Fruit fly (Drosophila melanogaster) whole organism, embryonic: ENCODE results near the gene RapGAP1.

Experiments
- ATbp ChIP-seq: fragments of 200-800 bp; sonication (Bioruptor generic); optimal IDR thresholded peaks from 2 replicates; lab custom pipeline; 2017; ENCODE audit warnings: missing biosample characterization, mild to moderate bottlenecking, missing genetic modification characterization, missing genetic modification reagents
- Asciz ChIP-seq: fragments of 200-800 bp; sonication (Bioruptor generic); optimal IDR thresholded peaks from 2 replicates; lab custom pipeline; 2017; ENCODE audit warnings: missing biosample characterization, mild to moderate bottlenecking, missing genetic modification characterization, missing genetic modification reagents
- Awh ChIP-seq: fragments of 200-800 bp; sonication (Bioruptor generic); IDR thresholded peaks from 2 replicates; pipeline ENCODE4, ENCODE4 v1.3.6; 2022; ENCODE audit warnings: missing biosample characterization, missing genetic modification characterization
- Bdp1 ChIP-seq: fragments of 200-800 bp; sonication (Bioruptor generic); optimal IDR thresholded peaks from 3 replicates; lab custom pipeline; 2016; ENCODE audit warnings: missing biosample characterization, missing genetic modification characterization
- CG10274 ChIP-seq: fragments of 200-800 bp; sonication (Bioruptor generic); optimal IDR thresholded peaks from 3 replicates; lab custom pipeline; 2017; ENCODE audit warnings: missing biosample characterization, mild to moderate bottlenecking, missing genetic modification characterization
- CG12155 ChIP-seq: fragments of 200-800 bp; sonication (Bioruptor generic); optimal IDR thresholded peaks from 3 replicates; lab custom pipeline; 2016; ENCODE audit warnings: missing biosample characterization, missing genetic modification characterization
- CG12942 ChIP-seq: fragments of 200-800 bp; sonication (Bioruptor generic); optimal IDR thresholded peaks from 3 replicates; lab custom pipeline; 2016; ENCODE audit warnings: missing biosample characterization, missing genetic modification characterization
- CG15073 ChIP-seq: fragments of 200-800 bp; sonication (Bioruptor generic); optimal IDR thresholded peaks from 2 replicates; lab custom pipeline; 2016; ENCODE audit warnings: missing biosample characterization, missing genetic modification characterization
- CG15269 ChIP-seq: fragments of 200-800 bp; sonication (Bioruptor generic); optimal IDR thresholded peaks from 2 replicates; lab custom pipeline; 2018; ENCODE audit warnings: missing biosample characterization, mild to moderate bottlenecking, missing genetic modification characterization, moderate library complexity
- CG15479 ChIP-seq: fragments of 200-800 bp; sonication (Bioruptor generic); optimal IDR thresholded peaks from 3 replicates; lab custom pipeline; 2019; ENCODE audit warnings: missing biosample characterization, mild to moderate bottlenecking, missing genetic modification characterization, moderate library complexity
- CG17568 ChIP-seq: fragments of 200-800 bp; sonication (Bioruptor generic); optimal IDR thresholded peaks from 2 replicates; lab custom pipeline; 2018; ENCODE audit warnings: missing biosample characterization, mild to moderate bottlenecking, missing genetic modification characterization, moderate library complexity
- CG17612 ChIP-seq: fragments of 200-800 bp; sonication (Bioruptor generic); IDR thresholded peaks from 2 replicates; pipeline ENCODE4 v1.3.6; 2022; ENCODE audit warnings: missing biosample characterization, missing genetic modification characterization
- CG17802 ChIP-seq: fragments of 200-800 bp; sonication (Bioruptor generic); optimal IDR thresholded peaks from 2 replicates; lab custom pipeline; 2018; ENCODE audit warnings: missing biosample characterization, mild to moderate bottlenecking, missing genetic modification characterization, moderate library complexity
- CG18476 ChIP-seq: fragments of 200-800 bp; sonication (Bioruptor generic); optimal IDR thresholded peaks from 2 replicates; lab custom pipeline; 2016; ENCODE audit warnings: missing biosample characterization, mild to moderate bottlenecking, missing genetic modification characterization
- CG34224 ChIP-seq: fragments of 200-800 bp; sonication (Bioruptor generic); IDR thresholded peaks from 3 replicates; pipeline ENCODE4 v1.3.6; 2022; ENCODE audit warnings: missing biosample characterization, missing genetic modification characterization; ENCODE audit not compliant: partially characterized antibody
- CG34376 ChIP-seq: fragments of 200-800 bp; sonication (Bioruptor generic); optimal IDR thresholded peaks from 2 replicates; lab custom pipeline; 2018; ENCODE audit warnings: missing biosample characterization, mild to moderate bottlenecking, missing genetic modification characterization
- CG6175 ChIP-seq: fragments of 200-800 bp; sonication (Bioruptor generic); IDR thresholded peaks from 3 replicates; pipeline ENCODE4 v1.3.6; 2022; ENCODE audit warnings: missing biosample characterization, missing genetic modification characterization
- CG8290 ChIP-seq, 3 experiments: fragments of 200-800 bp; sonication (Bioruptor generic); optimal IDR thresholded peaks; 2 replicates each; lab custom pipeline; 2016 to 2019; ENCODE audit warnings: missing biosample characterization in 3 of 3, missing genetic modification characterization in 3 of 3, mild to moderate bottlenecking in 2 of 3, moderate library complexity in 1 of 3
- CG9727 ChIP-seq: fragments of 200-800 bp; sonication (Bioruptor generic); optimal IDR thresholded peaks from 3 replicates; lab custom pipeline; 2017; ENCODE audit warnings: missing biosample characterization, mild to moderate bottlenecking, missing genetic modification characterization
- Dp ChIP-seq: fragments of 200-800 bp; sonication (Bioruptor generic); optimal IDR thresholded peaks from 2 replicates; lab custom pipeline; 2018; ENCODE audit warnings: missing biosample characterization, mild to moderate bottlenecking, missing genetic modification characterization, moderate library complexity
- E2f1 ChIP-seq: fragments of 200-800 bp; sonication (Bioruptor generic); IDR thresholded peaks from 2 replicates; pipeline ENCODE4 v1.3.6; 2022; ENCODE audit warnings: missing biosample characterization, missing genetic modification characterization
- Eip74EF ChIP-seq, 2 experiments: fragments of 200-800 bp in 1 of 2; fragments of >200 bp in 1 of 2; sonication (Bioruptor generic) in 1 of 2; optimal IDR thresholded peaks; 2 replicates each; lab custom pipeline; 2017 to 2019; ENCODE audit warnings: missing biosample characterization in 2 of 2, missing genetic modification characterization in 2 of 2, mild to moderate bottlenecking in 1 of 2, moderate library complexity in 1 of 2
- Ets65A ChIP-seq: fragments of 200-800 bp; sonication (Bioruptor generic); peaks from one replicate; lab custom pipeline; 2016; ENCODE audit warnings: missing biosample characterization, missing genetic modification characterization
- Fer3 ChIP-seq: fragments of 200-800 bp; sonication (Bioruptor generic); optimal IDR thresholded peaks from 2 replicates; lab custom pipeline; 2018; ENCODE audit warnings: missing biosample characterization, mild to moderate bottlenecking, missing genetic modification characterization, moderate library complexity
- H15 ChIP-seq: fragments of 200-800 bp; sonication (Bioruptor generic); IDR thresholded peaks from 3 replicates; pipeline ENCODE4 v1.3.6; 2022; ENCODE audit warnings: missing biosample characterization, missing genetic modification characterization
- HLH4C ChIP-seq: fragments of 200-800 bp; sonication (Bioruptor generic); IDR thresholded peaks from 3 replicates; pipeline ENCODE4 v1.3.6; 2022; ENCODE audit warnings: missing biosample characterization, missing genetic modification characterization; ENCODE audit not compliant: partially characterized antibody
- Lhr ChIP-seq: fragments of 200-800 bp; sonication (Bioruptor generic); optimal IDR thresholded peaks from 3 replicates; lab custom pipeline; 2017; ENCODE audit warnings: mild to moderate bottlenecking, missing biosample characterization, missing genetic modification reagents, missing genetic modification characterization
- NC2α ChIP-seq: fragments of 200-800 bp; sonication (Bioruptor generic); optimal IDR thresholded peaks from 2 replicates; lab custom pipeline; 2016; ENCODE audit warnings: missing biosample characterization, missing genetic modification characterization
- Pdp1 ChIP-seq, 2 experiments: fragments of 200-800 bp; sonication (Bioruptor generic); optimal IDR thresholded peaks; 3 replicates each; lab custom pipeline; 2016; ENCODE audit warnings: missing biosample characterization in 2 of 2, missing genetic modification characterization in 2 of 2, mild to moderate bottlenecking in 1 of 2, moderate library complexity in 1 of 2
- Sry-β ChIP-seq: fragments of 200-800 bp; sonication (Bioruptor generic); optimal IDR thresholded peaks from 2 replicates; lab custom pipeline; 2018; ENCODE audit warnings: missing biosample characterization, mild to moderate bottlenecking, missing genetic modification characterization, moderate library complexity
- TFAM ChIP-seq: fragments of 200-800 bp; sonication (Bioruptor generic); optimal IDR thresholded peaks from 2 replicates; lab custom pipeline; 2017; ENCODE audit warnings: missing biosample characterization, missing genetic modification characterization, inconsistent platforms
- abd-A ChIP-seq: fragments of 200-800 bp; sonication (Bioruptor generic); optimal IDR thresholded peaks from 3 replicates; lab custom pipeline; 2019; ENCODE audit warnings: missing biosample characterization, mild to moderate bottlenecking, missing genetic modification characterization, moderate library complexity
- bcd ChIP-seq: fragments of 200-800 bp; sonication (Bioruptor generic); optimal IDR thresholded peaks from 2 replicates; lab custom pipeline; 2017; ENCODE audit warnings: missing biosample characterization, mild to moderate bottlenecking, missing genetic modification characterization
- chinmo ChIP-seq: fragments of 200-800 bp; sonication (Bioruptor generic); IDR thresholded peaks from 4 replicates; pipeline ENCODE4 v1.3.6; 2022; ENCODE audit warnings: missing biosample characterization, missing genetic modification characterization; ENCODE audit not compliant: partially characterized antibody
- gsb-n ChIP-seq: fragments of 200-800 bp; sonication (Bioruptor generic); optimal IDR thresholded peaks from 3 replicates; lab custom pipeline; 2018; ENCODE audit warnings: missing biosample characterization, mild to moderate bottlenecking, missing genetic modification characterization
- gt ChIP-seq: fragments of 200-800 bp; sonication (Bioruptor generic); IDR thresholded peaks from 2 replicates; pipeline ENCODE4 v1.3.6; 2022; ENCODE audit warnings: missing biosample characterization, missing genetic modification characterization
- hb ChIP-seq: fragments of 200-800 bp; sonication (Bioruptor generic); IDR thresholded peaks from 3 replicates; pipeline ENCODE4 v1.3.6; 2022; ENCODE audit warnings: missing biosample characterization, missing genetic modification characterization; ENCODE audit not compliant: partially characterized antibody
- kah ChIP-seq: fragments of 200-800 bp; sonication (Bioruptor generic); optimal IDR thresholded peaks from 2 replicates; lab custom pipeline; 2018; ENCODE audit warnings: missing biosample characterization, mild to moderate bottlenecking, missing genetic modification characterization
- ken ChIP-seq: fragments of 200-800 bp; sonication (Bioruptor generic); IDR thresholded peaks from 3 replicates; pipeline ENCODE4 v1.3.6; 2022; ENCODE audit warnings: missing biosample characterization, missing genetic modification characterization
- lab ChIP-seq: fragments of 200-800 bp; sonication (Bioruptor generic); optimal IDR thresholded peaks from 3 replicates; lab custom pipeline; 2017; ENCODE audit warnings: missing biosample characterization, missing genetic modification characterization, mild to moderate bottlenecking, moderate library complexity, missing genetic modification reagents
- maf-S ChIP-seq: fragments of 200-800 bp; sonication (Bioruptor generic); optimal IDR thresholded peaks from 2 replicates; lab custom pipeline; 2016; ENCODE audit warnings: missing biosample characterization, missing genetic modification characterization
- nau ChIP-seq: fragments of 200-800 bp; sonication (Bioruptor generic); optimal IDR thresholded peaks from 3 replicates; lab custom pipeline; 2017; ENCODE audit warnings: missing biosample characterization, mild to moderate bottlenecking, missing genetic modification characterization, missing genetic modification reagents
- sens ChIP-seq: fragments of 200-800 bp; sonication (Bioruptor generic); peaks from one replicate; lab custom pipeline; 2016; ENCODE audit warnings: missing biosample characterization, missing genetic modification characterization
- so ChIP-seq: fragments of 200-800 bp; sonication (Bioruptor generic); IDR thresholded peaks from 3 replicates; pipeline ENCODE4 v1.3.6; 2022; ENCODE audit warnings: missing biosample characterization, missing genetic modification characterization
- stwl ChIP-seq: fragments of 200-800 bp; sonication (Bioruptor generic); optimal IDR thresholded peaks from 3 replicates; lab custom pipeline; 2018; ENCODE audit warnings: missing biosample characterization, mild to moderate bottlenecking, missing genetic modification characterization, moderate library complexity
- vnd ChIP-seq: fragments of 200-800 bp; sonication (Bioruptor generic); IDR thresholded peaks from 3 replicates; pipeline ENCODE4 v1.3.6; 2022; ENCODE audit warnings: missing biosample characterization, missing genetic modification characterization; ENCODE audit not compliant: partially characterized antibody
- vvl ChIP-seq: fragments of 200-800 bp; sonication (Bioruptor generic); IDR thresholded peaks from 2 replicates; pipeline ENCODE4 v1.3.6; 2022; ENCODE audit warnings: missing biosample characterization, missing genetic modification characterization
- z ChIP-seq: fragments of 200-800 bp; sonication (Bioruptor generic); IDR thresholded peaks from 3 replicates; pipeline ENCODE4 v1.3.6; 2022; ENCODE audit warnings: missing biosample characterization, missing genetic modification characterization

RapGAP1 gene

DNA sequence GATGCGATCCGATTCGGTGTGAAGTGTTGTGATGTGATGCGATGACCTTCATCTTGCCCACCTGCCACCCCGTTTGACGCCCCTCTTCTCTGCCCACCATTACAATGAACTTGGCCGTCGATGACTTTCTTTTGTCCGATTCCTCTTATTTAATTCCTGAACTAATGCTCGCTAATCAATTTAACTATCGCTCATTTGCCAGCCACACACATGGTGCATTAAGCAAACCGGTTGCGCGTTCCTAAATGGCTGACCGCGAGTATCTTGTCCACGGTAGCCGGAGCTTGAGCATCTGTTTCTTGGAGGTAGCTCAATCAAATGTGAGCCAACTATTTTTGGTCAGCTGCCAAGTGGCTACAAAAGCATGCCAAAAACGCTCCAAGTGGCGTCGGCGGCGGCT lies 16.2 kb downstream of the RapGAP1 start (continued):
- TF ChIP-seq Dp (GFP tag; lab: Kevin White, UChicago) (no peak), CG34376 (GFP tag; lab: Kevin White, UChicago) (no peak), chinmo (0 out of 4 replicates have a peak, but pooled peaks have one; percentile 22), Sry-β (GFP tag; lab: Kevin White, UChicago) (no peak), hb (GFP tag; lab: Robert Waterston, UW) (no peak), gsb-n (tag; lab: Kevin White, UChicago) (peak; percentile 26), vnd (GFP tag; lab: Robert Waterston, UW) (no peak), Awh (GFP tag; lab: Robert Waterston, UW) (peak; percentile 62; the same call in 1 of the 2 replicates), lab (GFP tag; lab: Kevin White, UChicago) (no peak), stwl (tag; lab: Kevin White, UChicago) (no peak), CG17612 (GFP tag; lab: Robert Waterston, UW) (no peak), Ets65A (GFP tag; lab: Kevin White, UChicago) (peak; percentile 50), CG10274 (GFP tag; lab: Kevin White, UChicago) (no peak), ken (GFP tag; lab: Robert Waterston, UW) (no peak), TFAM (GFP tag; lab: Kevin White, UChicago) (no peak), H15 (GFP tag; lab: Robert Waterston, UW) (no peak), CG9727 (no peak), Bdp1 (no peak), CG6175 (GFP tag; lab: Robert Waterston, UW) (no peak), so (no peak), CG12942 (no peak), Lhr (GFP tag; lab: Kevin White, UChicago) (no peak), abd-A (tag; lab: Kevin White, UChicago) (peak; percentile 27), z (GFP tag; lab: Robert Waterston, UW) (no peak), CG15269 (tag; lab: Kevin White, UChicago) (no peak), HLH4C (GFP tag; lab: Robert Waterston, UW) (no peak), CG34224 (no peak), maf-S (GFP tag; lab: Kevin White, UChicago) (no peak), Eip74EF (GFP tag; optimal IDR thresholded peaks at IDR 0.05; lab: Kevin White, UChicago) (no peak), vvl (GFP tag; lab: Robert Waterston, UW) (peak; percentile 25; the same call in 1 of the 2 replicates), CG12155 (GFP tag; lab: Kevin White, UChicago) (no peak), nau (GFP tag; lab: Kevin White, UChicago) (no peak), Fer3 (tag; lab: Kevin White, UChicago) (no peak), CG8290 (GFP tag; optimal IDR thresholded peaks at IDR 0.05; lab: Kevin White, UChicago) (no peak), CG8290 (tag; optimal IDR thresholded peaks at IDR 0.05; lab: Kevin White, UChicago) (peak in 1 of 2 experiments; percentile 2), CG15479 (GFP tag; lab: Kevin White, UChicago) (no peak), bcd (no peak), ATbp (no peak), sens (peak; percentile 18), gt (GFP tag; lab: Robert Waterston, UW) (no peak), kah (GFP tag; lab: Kevin White, UChicago) (no peak), CG17802 (tag; lab: Kevin White, UChicago) (no peak), NC2α (GFP tag; lab: Kevin White, UChicago) (no peak), CG18476 (no peak), Pdp1 (GFP tag; optimal IDR thresholded peaks at IDR 0.05; lab: Kevin White, UChicago) (peak in 1 of 2 experiments; percentile 66), CG15073 (no peak), Asciz (GFP tag; lab: Kevin White, UChicago) (no peak), CG17568 (GFP tag; lab: Kevin White, UChicago) (no peak), E2f1 (GFP tag; lab: Robert Waterston, UW) (no peak)
